Fruit fly (Drosophila melanogaster) whole organism, embryonic: ENCODE measurements around the gene CG5087.

Experiments
- Atf-2 ChIP-seq: fragments of 200-800 bp; sonication (Bioruptor generic); optimal IDR thresholded peaks from 2 replicates; lab custom pipeline; 2016; ENCODE audit warnings: missing biosample characterization, missing genetic modification characterization
- BtbVII ChIP-seq: fragments of 200-800 bp; sonication (Bioruptor generic); optimal IDR thresholded peaks from 3 replicates; lab custom pipeline; 2017; ENCODE audit warnings: missing biosample characterization, mild to moderate bottlenecking, missing genetic modification characterization
- CG10267 ChIP-seq: fragments of 200-800 bp; sonication (Bioruptor generic); optimal IDR thresholded peaks from 2 replicates; lab custom pipeline; 2018; ENCODE audit warnings: missing biosample characterization, mild to moderate bottlenecking, missing genetic modification characterization, moderate library complexity
- CG11093 ChIP-seq: fragments of 200-800 bp; sonication (Bioruptor generic); IDR thresholded peaks from 3 replicates; pipeline ENCODE4 v1.3.6; 2022; ENCODE audit warnings: missing biosample characterization, missing genetic modification characterization
- CG11560 ChIP-seq: fragments of 200-800 bp; sonication (Bioruptor generic); IDR thresholded peaks from 3 replicates; pipeline ENCODE4 v1.3.6; 2022; ENCODE audit warnings: missing biosample characterization, missing genetic modification characterization
- CG12659 ChIP-seq: fragments of 200-800 bp; sonication (Bioruptor generic); optimal IDR thresholded peaks from 3 replicates; lab custom pipeline; 2017; ENCODE audit warnings: mild to moderate bottlenecking, missing biosample characterization, missing genetic modification reagents, missing genetic modification characterization
- CG12769 ChIP-seq: fragments of 200-800 bp; sonication (Bioruptor generic); optimal IDR thresholded peaks from 2 replicates; lab custom pipeline; 2019; ENCODE audit warnings: missing biosample characterization, mild to moderate bottlenecking, missing genetic modification characterization, moderate library complexity
- CG13287 ChIP-seq: fragments of 200-800 bp; sonication (Bioruptor generic); IDR thresholded peaks from 2 replicates; pipeline ENCODE4 v1.3.6; 2022; ENCODE audit warnings: missing biosample characterization, missing genetic modification characterization; ENCODE audit not compliant: partially characterized antibody
- CG13424 ChIP-seq: fragments of 200-800 bp; sonication (Bioruptor generic); optimal IDR thresholded peaks from 2 replicates; lab custom pipeline; 2019; ENCODE audit warnings: missing biosample characterization, mild to moderate bottlenecking, missing genetic modification characterization, moderate library complexity
- CG13775 ChIP-seq: fragments of 200-800 bp; sonication (Bioruptor generic); optimal IDR thresholded peaks from 3 replicates; lab custom pipeline; 2017; ENCODE audit warnings: missing biosample characterization, mild to moderate bottlenecking, missing genetic modification characterization
- CG14667 ChIP-seq: fragments of 200-800 bp; sonication (Bioruptor generic); IDR thresholded peaks from 2 replicates; pipeline ENCODE4 v1.3.6; 2022; ENCODE audit warnings: missing biosample characterization, missing genetic modification characterization
- CG15514 ChIP-seq: fragments of 200-800 bp; sonication (Bioruptor generic); optimal IDR thresholded peaks from 3 replicates; lab custom pipeline; 2017; ENCODE audit warnings: missing biosample characterization, missing genetic modification characterization, mild to moderate bottlenecking, moderate library complexity, missing genetic modification reagents
- CG1647 ChIP-seq: fragments of 200-800 bp; sonication (Bioruptor generic); optimal IDR thresholded peaks from 3 replicates; lab custom pipeline; 2016; ENCODE audit warnings: missing biosample characterization, missing genetic modification characterization
- CG17385 ChIP-seq: fragments of 200-800 bp; sonication (Bioruptor generic); optimal IDR thresholded peaks from 3 replicates; lab custom pipeline; 2018; ENCODE audit warnings: missing biosample characterization, mild to moderate bottlenecking, missing genetic modification characterization
- CG2116 ChIP-seq: fragments of 200-800 bp; sonication (Bioruptor generic); optimal IDR thresholded peaks from 3 replicates; lab custom pipeline; 2018; ENCODE audit warnings: missing biosample characterization, mild to moderate bottlenecking, missing genetic modification characterization
- CG2199 ChIP-seq: fragments of 200-800 bp; sonication (Bioruptor generic); IDR thresholded peaks from 3 replicates; pipeline ENCODE4 v1.3.6; 2022; ENCODE audit warnings: missing biosample characterization, missing genetic modification characterization
- CG30431 ChIP-seq: fragments of 200-800 bp; sonication (Bioruptor generic); optimal IDR thresholded peaks from 2 replicates; lab custom pipeline; 2017; ENCODE audit warnings: missing biosample characterization, missing genetic modification characterization
- CG31224 ChIP-seq: fragments of 200-800 bp; sonication (Bioruptor generic); IDR thresholded peaks from 2 replicates; pipeline ENCODE4 v1.3.6; 2022; ENCODE audit warnings: missing biosample characterization, missing genetic modification characterization
- CG34376 ChIP-seq: fragments of 200-800 bp; sonication (Bioruptor generic); optimal IDR thresholded peaks from 2 replicates; lab custom pipeline; 2018; ENCODE audit warnings: missing biosample characterization, mild to moderate bottlenecking, missing genetic modification characterization
- CG4730 ChIP-seq: fragments of 200-800 bp; sonication (Bioruptor generic); IDR thresholded peaks from 2 replicates; pipeline ENCODE4 v1.3.6; 2022; ENCODE audit warnings: missing biosample characterization, missing genetic modification characterization
- CG8765 ChIP-seq: fragments of 200-800 bp; sonication (Bioruptor generic); IDR thresholded peaks from 2 replicates; pipeline ENCODE4 v1.3.6; 2022; ENCODE audit warnings: missing biosample characterization, missing genetic modification characterization
- CG8924 ChIP-seq: fragments of 200-800 bp; optimal IDR thresholded peaks from 3 replicates; lab custom pipeline; 2019; ENCODE audit warnings: missing biosample characterization, mild to moderate bottlenecking, missing genetic modification characterization, moderate library complexity
- Deaf1 ChIP-seq: fragments of 200-800 bp; optimal IDR thresholded peaks from 3 replicates; lab custom pipeline; 2019; ENCODE audit warnings: missing biosample characterization, mild to moderate bottlenecking, missing genetic modification characterization, moderate library complexity
- HLH4C ChIP-seq: fragments of 200-800 bp; sonication (Bioruptor generic); IDR thresholded peaks from 3 replicates; pipeline ENCODE4 v1.3.6; 2022; ENCODE audit warnings: missing biosample characterization, missing genetic modification characterization; ENCODE audit not compliant: partially characterized antibody
- HmgD ChIP-seq: fragments of 200-800 bp; sonication (Bioruptor generic); optimal IDR thresholded peaks from 3 replicates; lab custom pipeline; 2016; ENCODE audit warnings: missing biosample characterization, missing genetic modification characterization
- Hmx ChIP-seq: fragments of 200-800 bp; sonication (Bioruptor generic); optimal IDR thresholded peaks from 2 replicates; lab custom pipeline; 2016; ENCODE audit warnings: missing biosample characterization, missing genetic modification characterization
- Scr ChIP-seq: fragments of 200-800 bp; sonication (Bioruptor generic); IDR thresholded peaks from 2 replicates; pipeline ENCODE4 v1.3.6; 2022; ENCODE audit warnings: missing biosample characterization, missing genetic modification characterization; ENCODE audit not compliant: partially characterized antibody
- Spps ChIP-seq: fragments of 200-800 bp; sonication (Bioruptor generic); optimal IDR thresholded peaks from 2 replicates; lab custom pipeline; 2018; ENCODE audit warnings: missing biosample characterization, mild to moderate bottlenecking, missing genetic modification characterization
- amos ChIP-seq: fragments of 200-800 bp; sonication (Bioruptor generic); IDR thresholded peaks from 2 replicates; pipeline ENCODE4 v1.3.6; 2022; ENCODE audit warnings: missing biosample characterization, missing genetic modification characterization; ENCODE audit not compliant: partially characterized antibody
- az2 ChIP-seq: fragments of 200-800 bp; sonication (Bioruptor generic); optimal IDR thresholded peaks from 3 replicates; lab custom pipeline; 2016; ENCODE audit warnings: missing biosample characterization, missing genetic modification characterization
- bab2 ChIP-seq: fragments of 200-800 bp; sonication (Bioruptor generic); optimal IDR thresholded peaks from 2 replicates; lab custom pipeline; 2016; ENCODE audit warnings: missing biosample characterization, missing genetic modification characterization
- bowl ChIP-seq: fragments of 200-800 bp; sonication (Bioruptor generic); IDR thresholded peaks from 2 replicates; pipeline ENCODE4 v1.3.6; 2022; ENCODE audit warnings: missing biosample characterization, missing genetic modification characterization
- ci ChIP-seq: fragments of 200-800 bp; sonication (Bioruptor generic); IDR thresholded peaks from 3 replicates; pipeline ENCODE4 v1.3.6; 2022; ENCODE audit warnings: missing biosample characterization, missing genetic modification characterization
- fd102C ChIP-seq: fragments of 200-800 bp; sonication (Bioruptor generic); optimal IDR thresholded peaks from 2 replicates; lab custom pipeline; 2018; ENCODE audit warnings: missing biosample characterization, mild to moderate bottlenecking, missing genetic modification characterization, moderate library complexity
- fd96Cb ChIP-seq: fragments of 200-800 bp; sonication (Bioruptor generic); optimal IDR thresholded peaks from 2 replicates; lab custom pipeline; 2018; ENCODE audit warnings: missing biosample characterization, mild to moderate bottlenecking, missing genetic modification characterization, moderate library complexity
- inv ChIP-seq: fragments of 200-800 bp; sonication (Bioruptor generic); IDR thresholded peaks from 2 replicates; pipeline ENCODE4 v1.3.6; 2022; ENCODE audit warnings: missing biosample characterization, missing genetic modification characterization; ENCODE audit not compliant: partially characterized antibody
- ken ChIP-seq: fragments of 200-800 bp; sonication (Bioruptor generic); IDR thresholded peaks from 3 replicates; pipeline ENCODE4 v1.3.6; 2022; ENCODE audit warnings: missing biosample characterization, missing genetic modification characterization
- lov ChIP-seq, 2 experiments: fragments of 200-800 bp in 1 of 2; fragments of >200 bp in 1 of 2; sonication (Bioruptor generic) in 1 of 2; IDR thresholded peaks in 1 of 2; optimal IDR thresholded peaks in 1 of 2; 2 replicates in 1 of 2; 3 replicates in 1 of 2; pipeline versions ENCODE4 v1.3.6 to Lab custom; 2017 to 2022; ENCODE audit warnings: missing biosample characterization in 1 of 2, missing genetic modification characterization in 1 of 2
- mld ChIP-seq: fragments of 200-800 bp; sonication (Bioruptor generic); IDR thresholded peaks from 3 replicates; pipeline ENCODE4 v1.3.6; 2022; ENCODE audit warnings: missing biosample characterization, missing genetic modification characterization; ENCODE audit not compliant: partially characterized antibody
- nerfin-2 ChIP-seq: fragments of 200-800 bp; sonication (Bioruptor generic); IDR thresholded peaks from 2 replicates; pipeline ENCODE4 v1.3.6; 2022; ENCODE audit warnings: missing biosample characterization, missing genetic modification characterization; ENCODE audit not compliant: partially characterized antibody
- otp ChIP-seq: fragments of 200-800 bp; sonication (Bioruptor generic); IDR thresholded peaks from 3 replicates; pipeline ENCODE4, ENCODE4 v1.3.6; 2022; ENCODE audit warnings: missing biosample characterization, missing genetic modification characterization
- pita ChIP-seq: fragments of 200-800 bp; sonication (Bioruptor generic); optimal IDR thresholded peaks from 2 replicates; lab custom pipeline; 2017; ENCODE audit warnings: missing biosample characterization, mild to moderate bottlenecking, missing genetic modification characterization
- prd ChIP-seq, 3 experiments: fragments of >200 bp in 2 of 3; fragments of 200-800 bp in 1 of 3; sonication (Bioruptor generic) in 1 of 3; optimal IDR thresholded peaks in 2 of 3; IDR thresholded peaks in 1 of 3; 2 replicates in 2 of 3; 3 replicates in 1 of 3; pipeline versions ENCODE4 v1.3.6 to Lab custom; 2017 to 2022; ENCODE audit warnings: missing biosample characterization in 1 of 3, missing genetic modification characterization in 1 of 3
- scrt ChIP-seq: fragments of 200-800 bp; sonication (Bioruptor generic); optimal IDR thresholded peaks from 2 replicates; lab custom pipeline; 2018; ENCODE audit warnings: missing biosample characterization, mild to moderate bottlenecking, missing genetic modification characterization, moderate library complexity
- slou ChIP-seq: fragments of 200-800 bp; sonication (Bioruptor generic); optimal IDR thresholded peaks from 3 replicates; lab custom pipeline; 2016; ENCODE audit warnings: missing biosample characterization, missing genetic modification characterization
- stwl ChIP-seq: fragments of 200-800 bp; sonication (Bioruptor generic); optimal IDR thresholded peaks from 3 replicates; lab custom pipeline; 2018; ENCODE audit warnings: missing biosample characterization, mild to moderate bottlenecking, missing genetic modification characterization, moderate library complexity
- usp ChIP-seq: fragments of >200 bp; optimal IDR thresholded peaks from 2 replicates; lab custom pipeline; 2017; ENCODE audit warnings: missing biosample characterization, missing genetic modification characterization
- vnd ChIP-seq: fragments of 200-800 bp; sonication (Bioruptor generic); IDR thresholded peaks from 3 replicates; pipeline ENCODE4 v1.3.6; 2022; ENCODE audit warnings: missing biosample characterization, missing genetic modification characterization; ENCODE audit not compliant: partially characterized antibody
- zen ChIP-seq: fragments of 200-800 bp; sonication (Bioruptor generic); optimal IDR thresholded peaks from 3 replicates; lab custom pipeline; 2018; ENCODE audit warnings: missing biosample characterization, mild to moderate bottlenecking, missing genetic modification characterization, moderate library complexity

CG5087 gene

DNA sequence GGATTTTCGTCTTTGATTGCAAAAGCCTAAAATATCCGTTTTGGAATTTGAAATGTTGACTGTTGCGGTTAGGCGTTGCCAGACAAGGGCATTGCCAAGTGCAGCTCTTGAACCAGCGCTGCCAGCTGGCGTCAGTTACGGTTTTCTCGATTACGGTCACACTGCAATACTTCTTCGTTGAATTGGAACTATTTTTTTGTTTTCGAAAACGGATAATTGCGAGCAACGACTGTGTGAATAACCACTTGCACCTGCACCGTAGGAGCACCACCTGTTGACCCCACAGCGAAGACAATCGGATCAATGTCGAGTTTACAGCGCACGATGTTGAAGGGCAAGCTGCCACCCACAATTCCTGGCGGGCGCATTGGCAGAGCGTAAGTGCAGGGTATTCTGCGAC is 11.4 kb upstream of the CG5087 start, which contains the start of gene CG5068 (continued):
- no peak for TF ChIP-seq Atf-2 (GFP tag; lab: Kevin White, UChicago)
- no peak for TF ChIP-seq nerfin-2 (GFP tag; lab: Robert Waterston, UW)
- no peak for TF ChIP-seq CG14667 (GFP tag; lab: Robert Waterston, UW)
- TF ChIP-seq vnd (GFP tag; lab: Robert Waterston, UW) = no peak
- TF ChIP-seq CG13287 (GFP tag; lab: Robert Waterston, UW) = peak; percentile 42; the same call in 1 of the 2 replicates
- no peak for TF ChIP-seq bowl
- TF ChIP-seq CG11560 = no peak
- peak; percentile 79 for TF ChIP-seq stwl (tag; lab: Kevin White, UChicago)
- no peak for TF ChIP-seq CG34376 (GFP tag; lab: Kevin White, UChicago)
- TF ChIP-seq usp (GFP tag; lab: Kevin White, UChicago) = no peak
- TF ChIP-seq CG8924 (tag; lab: Kevin White, UChicago) = no peak
- no peak for TF ChIP-seq Hmx
- no peak for TF ChIP-seq CG13424 (tag; lab: Kevin White, UChicago)
- no peak for TF ChIP-seq Deaf1
- no peak for TF ChIP-seq prd (optimal IDR thresholded peaks at IDR 0.05; lab: Kevin White, UChicago)
- TF ChIP-seq prd (GFP tag; IDR thresholded peaks at IDR 0.05; lab: Robert Waterston, UW) = no peak
- peak; percentile 38; the same call in 1 of the 2 replicates for TF ChIP-seq Scr (GFP tag; lab: Robert Waterston, UW)
- peak; percentile 60 for TF ChIP-seq CG15514 (GFP tag; lab: Kevin White, UChicago)
- no peak for TF ChIP-seq CG8765 (GFP tag; lab: Robert Waterston, UW)
- no peak for TF ChIP-seq HmgD
- no peak for TF ChIP-seq CG13775 (GFP tag; lab: Kevin White, UChicago)
- no peak for TF ChIP-seq CG10267 (tag; lab: Kevin White, UChicago)
- peak; percentile 31; the same call in 1 of the 3 replicates for TF ChIP-seq HLH4C
- TF ChIP-seq otp = no peak
- no peak for TF ChIP-seq CG12659
- TF ChIP-seq CG17385 = no peak
- no peak for TF ChIP-seq az2 (GFP tag; lab: Kevin White, UChicago)
- TF ChIP-seq CG2199 (GFP tag; lab: Robert Waterston, UW) = 0 out of 3 replicates have a peak, but pooled peaks have one; percentile 20
- TF ChIP-seq fd96Cb (tag; lab: Kevin White, UChicago) = no peak
- TF ChIP-seq CG11093 = no peak
- TF ChIP-seq CG2116 (GFP tag; lab: Kevin White, UChicago) = peak; percentile 39
- no peak for TF ChIP-seq inv (GFP tag; lab: Robert Waterston, UW)
- TF ChIP-seq fd102C = no peak
- TF ChIP-seq slou = no peak
- no peak for TF ChIP-seq CG4730 (GFP tag; lab: Robert Waterston, UW)
- no peak for TF ChIP-seq pita (GFP tag; lab: Kevin White, UChicago)
- TF ChIP-seq mld (GFP tag; lab: Robert Waterston, UW) = no peak
- no peak for TF ChIP-seq lov (optimal IDR thresholded peaks at IDR 0.05; lab: Kevin White, UChicago)
- TF ChIP-seq lov (GFP tag; IDR thresholded peaks at IDR 0.05; lab: Robert Waterston, UW) = no peak
- TF ChIP-seq scrt (GFP tag; lab: Kevin White, UChicago) = no peak
- TF ChIP-seq BtbVII = no peak
- TF ChIP-seq CG12769 (tag; lab: Kevin White, UChicago) = no peak
- TF ChIP-seq CG1647 = no peak
- TF ChIP-seq CG30431 (GFP tag; lab: Kevin White, UChicago) = no peak
- TF ChIP-seq CG31224 = no peak
- no peak for TF ChIP-seq bab2 (GFP tag; lab: Kevin White, UChicago)
- TF ChIP-seq ci (GFP tag; lab: Robert Waterston, UW) = 0 out of 3 replicates have a peak, but pooled peaks have one; percentile 18
- peak; percentile 51; the same call in 1 of the 2 replicates for TF ChIP-seq amos (GFP tag; lab: Robert Waterston, UW)
- no peak for TF ChIP-seq ken (GFP tag; lab: Robert Waterston, UW)
- no peak for TF ChIP-seq Spps (tag; lab: Kevin White, UChicago)
- TF ChIP-seq zen = no peak
